Worm (Caenorhabditis elegans) whole organism, L1 larva: ENCODE data around the gene ttbk-7.

Source experiments
- C04F5.9 ChIP-seq: sonication (generic microtip); optimal IDR thresholded peaks from 2 replicates; lab custom pipeline; 2016; ENCODE audit warnings: missing genetic modification characterization, missing compliant biosample characterization
- C16A3.4 ChIP-seq: fragments of 150-350 bp; optimal IDR thresholded peaks from 2 replicates; lab custom pipeline; 2014; ENCODE audit warnings: missing biosample characterization, missing genetic modification characterization
- alr-1 ChIP-seq: fragments of 200-800 bp; sonication (Bioruptor generic); optimal IDR thresholded peaks from 2 replicates; lab custom pipeline; 2018; ENCODE audit warnings: borderline replicate concordance, mild to moderate bottlenecking, missing genetic modification characterization, missing compliant biosample characterization
- aly-2 ChIP-seq: fragments of 150-350 bp; optimal IDR thresholded peaks from 2 replicates; lab custom pipeline; 2014; ENCODE audit warnings: missing biosample characterization, missing genetic modification characterization
- ceh-90 ChIP-seq: sonication (generic microtip); optimal IDR thresholded peaks from 2 replicates; lab custom pipeline; 2016; ENCODE audit warnings: missing genetic modification characterization, missing compliant biosample characterization
- ces-1 ChIP-seq: fragments of 150-350 bp; optimal IDR thresholded peaks from 2 replicates; lab custom pipeline; 2014; ENCODE audit warnings: missing biosample characterization, missing genetic modification reagents, missing genetic modification characterization
- dpl-1 ChIP-seq, 3 experiments: fragments of 150-350 bp in 2 of 3; sonication (generic microtip) in 1 of 3; optimal IDR thresholded peaks; 2 replicates each; lab custom pipeline; 2014 to 2017; ENCODE audit warnings: missing biosample characterization in 3 of 3, missing genetic modification characterization in 3 of 3, missing genetic modification reagents in 3 of 3
- dsc-1 ChIP-seq: sonication (generic microtip); optimal IDR thresholded peaks from 2 replicates; lab custom pipeline; 2016; ENCODE audit warnings: mild to moderate bottlenecking, missing genetic modification characterization, missing compliant biosample characterization
- efl-3 ChIP-seq: fragments of 200-800 bp; sonication (Bioruptor generic); optimal IDR thresholded peaks from 2 replicates; lab custom pipeline; 2018; ENCODE audit warnings: mild to moderate bottlenecking, missing genetic modification characterization, missing compliant biosample characterization
- egl-27 ChIP-seq, 2 experiments: fragments of 150-350 bp in 1 of 2; sonication (generic microtip); optimal IDR thresholded peaks; 3 replicates each; lab custom pipeline; 2017 to 2018; ENCODE audit warnings: missing biosample characterization in 2 of 2, missing genetic modification characterization in 2 of 2, missing genetic modification reagents in 2 of 2
- elt-2 ChIP-seq: sonication (generic microtip); optimal IDR thresholded peaks from 2 replicates; lab custom pipeline; 2016; ENCODE audit warnings: missing genetic modification characterization, mild to moderate bottlenecking, inconsistent platforms, missing compliant biosample characterization, missing genetic modification reagents
- fkh-10 ChIP-seq: sonication (generic microtip); optimal IDR thresholded peaks from 2 replicates; lab custom pipeline; 2017; ENCODE audit warnings: missing biosample characterization, missing genetic modification reagents, missing genetic modification characterization
- fkh-8 ChIP-seq: sonication (generic microtip); optimal IDR thresholded peaks from 2 replicates; lab custom pipeline; 2016; ENCODE audit warnings: mild to moderate bottlenecking, missing genetic modification characterization, missing compliant biosample characterization
- fos-1 ChIP-seq: fragments of 150-350 bp; optimal IDR thresholded peaks from 2 replicates; lab custom pipeline; 2014; ENCODE audit warnings: missing biosample characterization, missing genetic modification characterization
- hlh-17 ChIP-seq: fragments of 200-800 bp; sonication (Bioruptor generic); optimal IDR thresholded peaks from 2 replicates; lab custom pipeline; 2018; ENCODE audit warnings: missing genetic modification characterization, mild to moderate bottlenecking, missing compliant biosample characterization, moderate library complexity, borderline replicate concordance
- hlh-4 ChIP-seq: sonication (generic microtip); optimal IDR thresholded peaks from 2 replicates; lab custom pipeline; 2016; ENCODE audit warnings: mild to moderate bottlenecking, missing genetic modification characterization, missing compliant biosample characterization
- hpl-2 ChIP-seq: fragments of 150-350 bp; optimal IDR thresholded peaks from 2 replicates; lab custom pipeline; 2014; ENCODE audit warnings: missing biosample characterization, missing genetic modification reagents, missing genetic modification characterization
- irx-1 ChIP-seq: sonication (generic microtip); optimal IDR thresholded peaks from 2 replicates; lab custom pipeline; 2016; ENCODE audit warnings: missing genetic modification characterization, missing compliant biosample characterization
- isw-1 ChIP-seq: fragments of 200-800 bp; sonication (Bioruptor generic); IDR thresholded peaks from 2 replicates; pipeline ENCODE4 v1.3.6; 2022; ENCODE audit warnings: missing genetic modification characterization, missing compliant biosample characterization
- jun-1 ChIP-seq: fragments of 150-350 bp; optimal IDR thresholded peaks from 2 replicates; lab custom pipeline; 2014; ENCODE audit warnings: missing biosample characterization, missing genetic modification reagents, missing genetic modification characterization
- lin-13 ChIP-seq: fragments of 150-350 bp; optimal IDR thresholded peaks from 2 replicates; lab custom pipeline; 2014; ENCODE audit warnings: missing biosample characterization, missing genetic modification reagents, missing genetic modification characterization
- lin-14 ChIP-seq: fragments of 200-800 bp; sonication (Bioruptor generic); optimal IDR thresholded peaks from 2 replicates; lab custom pipeline; 2018; ENCODE audit warnings: mild to moderate bottlenecking, missing genetic modification characterization, moderate library complexity, missing compliant biosample characterization
- lin-35 ChIP-seq, 2 experiments: fragments of 150-350 bp; optimal IDR thresholded peaks; 2 replicates each; lab custom pipeline; 2014; ENCODE audit warnings: missing biosample characterization in 2 of 2, missing genetic modification characterization in 2 of 2, missing genetic modification reagents in 2 of 2
- lin-39 ChIP-seq: fragments of 150-350 bp; optimal IDR thresholded peaks from 2 replicates; lab custom pipeline; 2014; ENCODE audit warnings: missing biosample characterization, missing genetic modification reagents, missing genetic modification characterization
- lir-3 ChIP-seq: sonication (generic microtip); optimal IDR thresholded peaks from 2 replicates; lab custom pipeline; 2016; ENCODE audit warnings: mild to moderate bottlenecking, missing genetic modification characterization, moderate library complexity, missing compliant biosample characterization; ENCODE audit not compliant: poor library complexity
- lsy-2 ChIP-seq, 2 experiments: fragments of 150-350 bp; optimal IDR thresholded peaks; 2 replicates each; lab custom pipeline; 2014; ENCODE audit warnings: missing biosample characterization in 2 of 2, missing genetic modification characterization in 2 of 2
- mab-9 ChIP-seq: fragments of 200-800 bp; sonication (Bioruptor generic); IDR thresholded peaks from 2 replicates; pipeline ENCODE4 v1.3.6; 2022; ENCODE audit warnings: missing genetic modification reagents, missing genetic modification characterization, missing compliant biosample characterization
- nhr-20 ChIP-seq: sonication (generic microtip); optimal IDR thresholded peaks from 2 replicates; lab custom pipeline; 2016; ENCODE audit warnings: mild to moderate bottlenecking, missing genetic modification characterization, missing compliant biosample characterization
- nhr-237 ChIP-seq: fragments of 150-350 bp; optimal IDR thresholded peaks from 2 replicates; lab custom pipeline; 2014; ENCODE audit warnings: missing biosample characterization, missing genetic modification characterization
- nhr-28 ChIP-seq: fragments of 150-350 bp; optimal IDR thresholded peaks from 2 replicates; lab custom pipeline; 2014; ENCODE audit warnings: missing biosample characterization, missing genetic modification characterization
- nhr-71 ChIP-seq: sonication (generic microtip); optimal IDR thresholded peaks from 2 replicates; lab custom pipeline; 2016; ENCODE audit warnings: mild to moderate bottlenecking, missing genetic modification characterization, moderate library complexity, missing compliant biosample characterization
- nhr-76 ChIP-seq: sonication (generic microtip); optimal IDR thresholded peaks from 2 replicates; lab custom pipeline; 2017; ENCODE audit warnings: missing biosample characterization, missing genetic modification characterization
- nhr-77 ChIP-seq: fragments of 150-350 bp; optimal IDR thresholded peaks from 2 replicates; lab custom pipeline; 2014; ENCODE audit warnings: missing biosample characterization, missing genetic modification characterization
- nhr-84 ChIP-seq: sonication (generic microtip); optimal IDR thresholded peaks from 2 replicates; lab custom pipeline; 2017; ENCODE audit warnings: missing biosample characterization, missing genetic modification characterization
- nhr-90 ChIP-seq: sonication (generic microtip); optimal IDR thresholded peaks from 2 replicates; lab custom pipeline; 2016; ENCODE audit warnings: mild to moderate bottlenecking, missing genetic modification characterization, missing compliant biosample characterization; ENCODE audit not compliant: poor library complexity
- pax-3 ChIP-seq: fragments of 200-800 bp; sonication (Bioruptor generic); optimal IDR thresholded peaks from 2 replicates; lab custom pipeline; 2018; ENCODE audit warnings: mild to moderate bottlenecking, missing genetic modification characterization, moderate library complexity, missing compliant biosample characterization
- pqm-1 ChIP-seq: sonication (generic microtip); optimal IDR thresholded peaks from 3 replicates; lab custom pipeline; 2017; ENCODE audit warnings: missing biosample characterization, missing genetic modification characterization
- skn-1 ChIP-seq: fragments of 150-350 bp; optimal IDR thresholded peaks from 2 replicates; lab custom pipeline; 2014; ENCODE audit warnings: missing biosample characterization, missing genetic modification characterization
- snpc-4 ChIP-seq: fragments of 150-350 bp; optimal IDR thresholded peaks from 2 replicates; lab custom pipeline; 2014; ENCODE audit warnings: missing biosample characterization, missing genetic modification characterization
- sptf-1 ChIP-seq: fragments of 150-350 bp; optimal IDR thresholded peaks from 2 replicates; lab custom pipeline; 2014; ENCODE audit warnings: missing biosample characterization, missing genetic modification characterization
- sup-37 ChIP-seq: fragments of 200-800 bp; sonication (Bioruptor generic); optimal IDR thresholded peaks from 2 replicates; lab custom pipeline; 2018; ENCODE audit warnings: mild to moderate bottlenecking, missing genetic modification characterization, missing compliant biosample characterization
- tlp-1 ChIP-seq: fragments of 150-350 bp; optimal IDR thresholded peaks from 2 replicates; lab custom pipeline; 2014; ENCODE audit warnings: missing biosample characterization, missing genetic modification characterization
- unc-62 ChIP-seq: fragments of 150-350 bp; optimal IDR thresholded peaks from 2 replicates; lab custom pipeline; 2014; ENCODE audit warnings: missing biosample characterization, missing genetic modification reagents, missing genetic modification characterization
- unc-86 ChIP-seq: sonication (generic microtip); optimal IDR thresholded peaks from 2 replicates; lab custom pipeline; 2016; ENCODE audit warnings: missing genetic modification characterization, missing compliant biosample characterization
- unc-98 ChIP-seq: fragments of 200-800 bp; sonication (Bioruptor generic); IDR thresholded peaks from 2 replicates; pipeline ENCODE4 v1.3.6; 2022; ENCODE audit warnings: missing genetic modification characterization, missing compliant biosample characterization
- vab-15 ChIP-seq: sonication (generic microtip); optimal IDR thresholded peaks from 2 replicates; lab custom pipeline; 2017; ENCODE audit warnings: missing genotype, mild to moderate bottlenecking, missing genetic modification characterization, missing compliant biosample characterization
- xbp-1 ChIP-seq: sonication (generic microtip); optimal IDR thresholded peaks from 2 replicates; lab custom pipeline; 2016; ENCODE audit warnings: missing genetic modification characterization, missing compliant biosample characterization
- zag-1 ChIP-seq: fragments of 150-350 bp; optimal IDR thresholded peaks from 2 replicates; lab custom pipeline; 2014; ENCODE audit warnings: missing biosample characterization, missing genetic modification characterization
- zip-4 ChIP-seq: fragments of 200-800 bp; sonication (Bioruptor generic); optimal IDR thresholded peaks from 2 replicates; lab custom pipeline; 2018; ENCODE audit warnings: mild to moderate bottlenecking, missing genetic modification characterization, moderate library complexity, missing compliant biosample characterization
- ztf-4 ChIP-seq: fragments of 150-350 bp; optimal IDR thresholded peaks from 2 replicates; lab custom pipeline; 2014; ENCODE audit warnings: missing biosample characterization, missing genetic modification characterization

ttbk-7 gene

DNA sequence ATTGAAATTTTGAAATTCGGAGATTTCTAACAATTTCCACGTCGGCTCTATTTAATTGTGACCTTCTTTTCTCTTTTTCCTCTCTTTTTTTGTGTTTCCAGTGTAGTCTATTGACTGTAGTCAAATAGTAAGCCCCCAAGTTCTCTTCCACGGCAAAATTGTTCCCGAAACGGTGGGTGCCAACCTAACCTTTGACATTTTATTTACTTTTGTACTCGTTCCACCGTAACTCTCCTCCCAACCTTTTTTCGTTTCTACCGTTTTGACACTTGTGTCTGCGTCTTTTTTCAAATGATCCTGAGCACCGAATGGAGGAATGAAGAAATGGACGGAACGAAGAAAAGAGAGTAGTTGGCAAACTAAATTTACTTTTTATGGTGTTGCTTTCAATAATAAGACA, 24.9 kb downstream of the ttbk-7 start:
- TF ChIP-seq lin-14 (GFP tag; lab: Kevin White, UChicago) (peak; percentile 38), nhr-20 (tag; lab: Kevin White, UChicago) (peak; percentile 15), nhr-237 (tag; lab: Kevin White, UChicago) (no peak), nhr-77 (tag; lab: Kevin White, UChicago) (peak; percentile 60)

DNA sequence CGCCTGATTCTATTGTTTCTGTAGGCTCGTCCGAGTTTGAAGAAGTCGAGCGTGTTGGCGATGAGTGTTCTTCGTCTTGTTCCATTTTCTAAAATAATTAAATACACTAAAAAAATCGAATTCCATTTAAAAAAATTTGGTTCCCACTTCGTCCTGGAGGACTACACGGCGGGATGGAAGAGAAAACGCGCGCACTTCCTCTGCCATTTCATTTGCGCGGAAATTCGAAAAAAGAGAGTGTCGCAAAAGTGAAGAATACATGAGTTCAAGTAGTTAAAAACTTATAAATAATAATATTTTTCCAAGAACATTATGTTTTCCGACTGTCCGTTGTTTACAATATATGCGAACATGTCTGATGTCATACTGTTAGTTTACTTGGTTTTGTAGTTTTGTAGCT, 25.7 kb downstream of the ttbk-7 start, which contains the start of gene T07F10.3:
Gene T07F10.3, minus strand, starts transcription at position 98 of the 400 bp plus-strand sequence.
- TF ChIP-seq lir-3 (peak; percentile 99), lin-13 (GFP tag; lab: Kevin White, UChicago) (peak; percentile 80), ceh-90 (tag; lab: Kevin White, UChicago) (peak; percentile 100), nhr-90 (tag; lab: Kevin White, UChicago) (peak; percentile 98), unc-62 (GFP tag; lab: Kevin White, UChicago) (no peak), fkh-8 (tag; lab: Kevin White, UChicago) (peak; percentile 90), skn-1 (tag; lab: Kevin White, UChicago) (peak; percentile 88), egl-27 (tag; optimal IDR thresholded peaks at IDR 0.05; lab: Kevin White, UChicago) (no peak), hpl-2 (GFP tag; lab: Kevin White, UChicago) (no peak), vab-15 (tag; lab: Kevin White, UChicago) (peak; percentile 86), sptf-1 (tag; lab: Kevin White, UChicago) (no peak), fkh-10 (GFP tag; lab: Kevin White, UChicago) (peak; percentile 8), fos-1 (peak; percentile 67), xbp-1 (tag; lab: Kevin White, UChicago) (peak; percentile 96), hlh-4 (tag; lab: Kevin White, UChicago) (peak; percentile 93), ztf-4 (peak; percentile 42), pax-3 (peak; percentile 100), nhr-76 (peak; percentile 8), unc-86 (peak; percentile 93), mab-9 (GFP tag; lab: Robert Waterston, UW) (peak; percentile 91), irx-1 (tag; lab: Kevin White, UChicago) (peak; percentile 99), zip-4 (GFP tag; lab: Kevin White, UChicago) (peak; percentile 90), C16A3.4 (tag; lab: Kevin White, UChicago) (peak; percentile 77), lin-14 (GFP tag; lab: Kevin White, UChicago) (peak; percentile 94), unc-98 (peak; percentile 90), nhr-71 (tag; lab: Kevin White, UChicago) (peak; percentile 97), C04F5.9 (peak; percentile 95), sup-37 (GFP tag; lab: Kevin White, UChicago) (peak; percentile 89), lin-39 (tag; lab: Kevin White, UChicago) (peak; percentile 84), elt-2 (tag; lab: Kevin White, UChicago) (peak; percentile 92), jun-1 (tag; lab: Kevin White, UChicago) (peak; percentile 73), lin-35 (GFP tag; optimal IDR thresholded peaks at IDR 0.05; lab: Kevin White, UChicago) (peak; percentile 98 to 99), alr-1 (no peak), aly-2 (tag; lab: Kevin White, UChicago) (peak; percentile 57), lsy-2 (tag; optimal IDR thresholded peaks at IDR 0.05; lab: Kevin White, UChicago) (peak; percentile 87 to 93), dsc-1 (tag; lab: Kevin White, UChicago) (peak; percentile 98), zag-1 (no peak), snpc-4 (tag; lab: Kevin White, UChicago) (peak; percentile 78), hlh-17 (GFP tag; lab: Kevin White, UChicago) (peak; percentile 95), nhr-84 (tag; lab: Kevin White, UChicago) (no peak), ces-1 (GFP tag; lab: Kevin White, UChicago) (no peak), tlp-1 (tag; lab: Kevin White, UChicago) (no peak), pqm-1 (tag; lab: Kevin White, UChicago) (no peak), nhr-20 (tag; lab: Kevin White, UChicago) (peak; percentile 96), isw-1 (GFP tag; lab: Robert Waterston, UW) (peak; percentile 92), nhr-28 (peak; percentile 16), efl-3 (GFP tag; lab: Kevin White, UChicago) (peak; percentile 90), dpl-1 (GFP tag; optimal IDR thresholded peaks at IDR 0.05; lab: Kevin White, UChicago) (peak; percentile 96 to 98 (median 98))
